Worm (Caenorhabditis elegans) whole organism, young adult: ENCODE data around the gene C25F9.6.

Source experiments
- B0019.2 ChIP-seq: fragments of 200-800 bp; sonication (Bioruptor generic); conservative IDR thresholded peaks from 2 replicates; pipeline ENCODE4 v1.3.6; 2022; ENCODE audit warnings: missing genetic modification reagents, missing genetic modification characterization, missing compliant biosample characterization
- F10E7.11 ChIP-seq: sonication (generic microtip); optimal IDR thresholded peaks from 2 replicates; lab custom pipeline; 2017; ENCODE audit warnings: mild to moderate bottlenecking, missing genetic modification characterization, moderate library complexity, missing compliant biosample characterization
- T07F8.4 ChIP-seq: sonication (generic microtip); optimal IDR thresholded peaks from 2 replicates; lab custom pipeline; 2016; ENCODE audit warnings: mild to moderate bottlenecking, missing genetic modification characterization, moderate library complexity, missing compliant biosample characterization
- Y53G8AR.9 ChIP-seq: fragments of 200-800 bp; sonication (Bioruptor generic); conservative IDR thresholded peaks from 2 replicates; pipeline ENCODE4 v1.3.6; 2022; ENCODE audit warnings: missing genetic modification reagents, missing genetic modification characterization, missing compliant biosample characterization
- aptf-3 ChIP-seq: fragments of 200-800 bp; sonication (Bioruptor generic); IDR thresholded peaks from 2 replicates; pipeline ENCODE4 v1.3.6; 2022; ENCODE audit warnings: missing genetic modification characterization, missing compliant biosample characterization
- attf-3 ChIP-seq: fragments of 200-800 bp; sonication (Bioruptor generic); conservative IDR thresholded peaks from 2 replicates; pipeline ENCODE4 v1.3.6; 2022; ENCODE audit warnings: missing genetic modification reagents, missing genetic modification characterization, missing compliant biosample characterization
- ccch-3 ChIP-seq: fragments of 200-800 bp; sonication (Bioruptor generic); optimal IDR thresholded peaks from 2 replicates; lab custom pipeline; 2018; ENCODE audit warnings: mild to moderate bottlenecking, missing genetic modification characterization, missing compliant biosample characterization
- egl-44 ChIP-seq: fragments of 200-800 bp; sonication (Bioruptor generic); IDR thresholded peaks from 2 replicates; pipeline ENCODE4 v1.3.6; 2022; ENCODE audit warnings: missing genetic modification reagents, missing genetic modification characterization, missing compliant biosample characterization
- ekl-4 ChIP-seq: fragments of 200-800 bp; sonication (Bioruptor generic); IDR thresholded peaks from 2 replicates; pipeline ENCODE4 v1.3.6; 2022; ENCODE audit warnings: missing genetic modification reagents, missing genetic modification characterization, missing compliant biosample characterization
- hlh-26 ChIP-seq: fragments of 200-800 bp; sonication (Bioruptor generic); conservative IDR thresholded peaks from 2 replicates; pipeline ENCODE4 v1.3.6; 2022; ENCODE audit warnings: missing genetic modification reagents, missing genetic modification characterization, missing compliant biosample characterization
- hmg-20 ChIP-seq: fragments of 200-800 bp; sonication (Bioruptor generic); IDR thresholded peaks from 2 replicates; pipeline ENCODE4 v1.3.6; 2022; ENCODE audit warnings: missing genetic modification reagents, missing genetic modification characterization, missing compliant biosample characterization
- lin-26 ChIP-seq: fragments of 200-800 bp; sonication (Bioruptor generic); IDR thresholded peaks from 2 replicates; pipeline ENCODE4 v1.3.6; 2022; ENCODE audit warnings: missing genetic modification reagents, missing genetic modification characterization, missing compliant biosample characterization
- lir-1 ChIP-seq: fragments of 200-800 bp; sonication (Bioruptor generic); conservative IDR thresholded peaks from 2 replicates; pipeline ENCODE4 v1.3.6; 2022; ENCODE audit warnings: missing genetic modification reagents, missing genetic modification characterization, missing compliant biosample characterization
- madf-10 ChIP-seq: sonication (generic microtip); optimal IDR thresholded peaks from 2 replicates; lab custom pipeline; 2016; ENCODE audit warnings: mild to moderate bottlenecking, missing genetic modification characterization, missing compliant biosample characterization
- nfya-1 ChIP-seq: sonication (generic microtip); optimal IDR thresholded peaks from 2 replicates; lab custom pipeline; 2017; ENCODE audit warnings: antibody characterized with exemption, missing compliant biosample characterization, missing genetic modification characterization, borderline replicate concordance; ENCODE audit not compliant: insufficient read depth
- nhr-120 ChIP-seq: fragments of 200-800 bp; sonication (Bioruptor generic); IDR thresholded peaks from 2 replicates; pipeline ENCODE4 v1.3.6; 2022; ENCODE audit warnings: missing genetic modification characterization, missing compliant biosample characterization
- nhr-90 ChIP-seq: sonication (generic microtip); optimal IDR thresholded peaks from 2 replicates; lab custom pipeline; 2016; ENCODE audit warnings: missing genotype, mild to moderate bottlenecking, missing genetic modification characterization, missing compliant biosample characterization
- pha-4 ChIP-seq: fragments of 150-350 bp; sonication (generic microtip); optimal IDR thresholded peaks from 2 replicates; lab custom pipeline; 2014; ENCODE audit warnings: missing biosample characterization, missing genetic modification reagents, missing genetic modification characterization
- rpc-1 ChIP-seq, 2 experiments: fragments of 150-350 bp in 1 of 2; sonication (generic microtip) in 1 of 2; optimal IDR thresholded peaks; 2 replicates each; lab custom pipeline; 2014 to 2018; ENCODE audit warnings: missing biosample characterization in 1 of 2, missing genetic modification characterization in 1 of 2, missing genetic modification reagents in 1 of 2, missing genotype in 1 of 2
- tlf-1 ChIP-seq: fragments of 200-800 bp; sonication (Bioruptor generic); optimal IDR thresholded peaks from 2 replicates; lab custom pipeline; 2018; ENCODE audit warnings: mild to moderate bottlenecking, missing genetic modification characterization, missing compliant biosample characterization
- unc-62 ChIP-seq: fragments of 150-350 bp; optimal IDR thresholded peaks from 2 replicates; lab custom pipeline; 2014; ENCODE audit warnings: missing biosample characterization, missing genetic modification reagents, missing genetic modification characterization
- xnd-1 ChIP-seq: sonication (generic microtip); optimal IDR thresholded peaks from 2 replicates; lab custom pipeline; 2016; ENCODE audit warnings: missing genotype, missing genetic modification reagents, missing genetic modification characterization, missing compliant biosample characterization
- zfh-2 ChIP-seq: fragments of 200-800 bp; sonication (Bioruptor generic); conservative IDR thresholded peaks from 2 replicates; pipeline ENCODE4 v1.3.6; 2022; ENCODE audit warnings: missing genetic modification reagents, missing genetic modification characterization, missing compliant biosample characterization

The C25F9.6 gene

ce11 chrV:19358039-19358438, 47.1 kb downstream of the C25F9.6 start:
- 0 out of 2 replicates have a peak, but pooled peaks have one; percentile 39 for TF ChIP-seq zfh-2 (GFP tag; lab: Robert Waterston, UW)
- TF ChIP-seq nfya-1 (tag; lab: Kevin White, UChicago), result no peak

DNA sequence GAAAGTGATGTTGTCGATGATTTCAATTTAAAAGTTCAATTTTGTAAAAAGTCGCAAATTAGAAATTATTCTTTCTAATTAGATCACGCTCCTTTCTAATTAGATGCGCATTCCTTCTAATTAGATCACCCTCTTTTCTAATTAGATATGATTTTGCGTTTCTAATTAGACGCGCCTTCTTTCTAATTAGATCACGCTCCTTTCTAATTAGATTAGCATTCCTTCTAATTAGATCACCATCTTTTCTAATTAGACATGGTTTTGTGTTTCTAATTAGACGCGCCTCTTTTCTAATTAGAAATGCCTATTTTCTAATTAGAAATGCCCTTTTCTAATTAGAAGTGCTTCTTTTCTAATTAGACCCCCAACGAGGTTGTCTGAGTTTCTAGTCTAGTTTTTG, 48.4 kb downstream of the C25F9.6 start:
- TF ChIP-seq lir-1 (GFP tag; lab: Robert Waterston, UW) (no peak), B0019.2 (GFP tag; lab: Robert Waterston, UW) (no peak), nhr-90 (tag; lab: Kevin White, UChicago) (no peak), T07F8.4 (tag; lab: Kevin White, UChicago) (no peak), xnd-1 (tag; lab: Kevin White, UChicago) (no peak), tlf-1 (no peak), attf-3 (GFP tag; lab: Robert Waterston, UW) (no peak)

DNA sequence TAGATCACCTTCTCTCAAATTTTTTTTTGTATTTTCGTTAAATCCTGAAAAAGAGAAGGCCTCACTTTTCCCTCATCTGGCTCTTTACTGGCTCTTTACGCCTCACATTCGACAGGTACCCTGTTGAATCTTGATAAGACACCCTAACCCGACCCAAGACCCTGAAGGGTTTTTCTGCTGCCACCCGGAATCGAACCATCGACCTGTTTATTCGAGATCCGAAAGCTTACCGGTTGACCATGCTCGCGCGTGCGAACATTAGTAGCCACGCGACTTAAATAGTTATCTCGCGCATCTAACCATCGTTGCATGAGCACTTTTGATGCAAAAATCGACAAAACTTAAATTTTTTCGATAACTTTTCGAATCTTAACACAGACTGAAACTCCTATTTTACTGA, 49.9 kb downstream of the C25F9.6 start:
- TF ChIP-seq unc-62 (no peak), F10E7.11 (tag; lab: Kevin White, UChicago) (no peak), aptf-3 (no peak), egl-44 (GFP tag; lab: Robert Waterston, UW) (no peak), hmg-20 (GFP tag; lab: Robert Waterston, UW) (no peak), rpc-1 (optimal IDR thresholded peaks at IDR 0.05; lab: Kevin White, UChicago) (no peak), rpc-1 (tag; optimal IDR thresholded peaks at IDR 0.05; lab: Kevin White, UChicago) (peak; percentile 56), ekl-4 (no peak), ccch-3 (GFP tag; lab: Kevin White, UChicago) (no peak), nhr-120 (GFP tag; lab: Robert Waterston, UW) (0 out of 2 replicates have a peak, but pooled peaks have one; percentile 10), Y53G8AR.9 (no peak), pha-4 (tag; lab: Kevin White, UChicago) (no peak), lin-26 (GFP tag; lab: Robert Waterston, UW) (no peak)

DNA sequence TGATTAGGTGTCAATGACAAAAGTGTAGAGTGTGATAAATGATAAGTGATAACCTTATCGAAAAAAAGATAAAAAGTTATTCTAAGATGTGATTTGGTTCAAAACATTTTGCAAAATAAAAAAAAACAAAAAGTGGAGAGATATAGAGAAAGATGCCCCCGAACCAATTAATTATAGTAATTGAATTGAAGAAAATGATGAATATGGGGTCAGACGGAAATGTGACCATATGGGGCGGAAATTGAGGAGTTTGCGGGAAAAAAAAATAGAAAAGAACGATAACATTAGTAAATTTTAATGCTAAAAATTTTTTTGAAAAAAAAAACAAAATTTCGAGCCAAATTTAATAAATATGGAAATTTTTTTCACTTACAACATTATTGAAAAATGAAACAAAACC, 50.6 kb downstream of the C25F9.6 start:
- TF ChIP-seq hlh-26 (GFP tag; lab: Robert Waterston, UW) (no peak), madf-10 (tag; lab: Kevin White, UChicago) (no peak)
- TF ChIP-seq, all 124 proteins: peak for 0
